Worm (Caenorhabditis elegans): ENCODE results near the gene Y73B6BL.31.

Y73B6BL.31 gene

ce11 chrIV:6419031-6419582 is 22.6 kb upstream of the Y73B6BL.31 start, which contains the start of the genes Y73B6BL.23 and htp-2:
Gene Y73B6BL.23, minus strand, starts transcription at chrIV:6419081.
Gene htp-2, plus strand, starts transcription at chrIV:6419522.
- no peak for TF ChIP-seq T22C8.4 (GFP tag; IDR thresholded peaks at IDR 0.05)
- TF ChIP-seq ref-1 (GFP tag; conservative IDR thresholded peaks at IDR 0.05): no peak
- TF ChIP-seq tab-1 (GFP tag; IDR thresholded peaks at IDR 0.05): no peak
- TF ChIP-seq flt-1 (GFP tag; IDR thresholded peaks at IDR 0.05): no peak
- TF ChIP-seq med-1 (GFP tag; optimal IDR thresholded peaks at IDR 0.05; ENCODE audit: insufficient read depth): no peak
- TF ChIP-seq ztf-29 (GFP tag; IDR thresholded peaks at IDR 0.05): no peak
- TF ChIP-seq klf-2 (GFP tag; conservative IDR thresholded peaks at IDR 0.05): no peak
- TF ChIP-seq cog-1 (tag; optimal IDR thresholded peaks at IDR 0.05): no peak
- no peak for TF ChIP-seq ztf-23 (GFP tag; IDR thresholded peaks at IDR 0.05)

DNA sequence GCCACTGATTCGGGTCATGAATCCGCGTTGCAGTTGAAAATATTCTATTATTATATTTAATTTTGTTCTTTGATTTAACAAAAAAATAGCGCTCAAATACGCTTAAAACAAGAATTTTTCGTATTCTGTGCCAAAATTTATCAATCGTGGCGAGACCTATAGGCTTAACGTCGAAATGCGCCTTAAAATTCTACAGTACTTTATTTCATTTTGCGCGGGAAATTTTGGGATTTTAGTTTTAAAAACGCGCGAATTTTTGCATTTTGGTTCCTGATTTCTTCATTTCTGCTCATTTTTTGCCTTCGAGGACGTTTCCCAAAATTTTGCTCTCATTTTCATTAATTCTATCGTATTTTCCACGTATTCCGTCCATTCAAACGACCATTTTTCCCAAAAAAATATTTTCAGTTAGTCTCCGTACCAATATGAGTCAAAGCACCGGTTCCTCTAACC is 20.5 kb upstream of the Y73B6BL.31 start, which contains the start of gene puf-11:
puf-11 (plus strand) TSS at position 403 of the 453 bp plus-strand sequence.
- TF ChIP-seq tab-1 (GFP tag; IDR thresholded peaks at IDR 0.05) (no peak), ztf-29 (GFP tag; IDR thresholded peaks at IDR 0.05) (no peak), cog-1 (tag; optimal IDR thresholded peaks at IDR 0.05) (no peak), flt-1 (GFP tag; IDR thresholded peaks at IDR 0.05) (no peak), ref-1 (GFP tag; conservative IDR thresholded peaks at IDR 0.05) (no peak), med-1 (GFP tag; optimal IDR thresholded peaks at IDR 0.05; ENCODE audit: insufficient read depth) (no peak), ztf-23 (GFP tag; IDR thresholded peaks at IDR 0.05) (no peak), klf-2 (GFP tag; conservative IDR thresholded peaks at IDR 0.05) (no peak), T22C8.4 (GFP tag; IDR thresholded peaks at IDR 0.05) (no peak)

DNA sequence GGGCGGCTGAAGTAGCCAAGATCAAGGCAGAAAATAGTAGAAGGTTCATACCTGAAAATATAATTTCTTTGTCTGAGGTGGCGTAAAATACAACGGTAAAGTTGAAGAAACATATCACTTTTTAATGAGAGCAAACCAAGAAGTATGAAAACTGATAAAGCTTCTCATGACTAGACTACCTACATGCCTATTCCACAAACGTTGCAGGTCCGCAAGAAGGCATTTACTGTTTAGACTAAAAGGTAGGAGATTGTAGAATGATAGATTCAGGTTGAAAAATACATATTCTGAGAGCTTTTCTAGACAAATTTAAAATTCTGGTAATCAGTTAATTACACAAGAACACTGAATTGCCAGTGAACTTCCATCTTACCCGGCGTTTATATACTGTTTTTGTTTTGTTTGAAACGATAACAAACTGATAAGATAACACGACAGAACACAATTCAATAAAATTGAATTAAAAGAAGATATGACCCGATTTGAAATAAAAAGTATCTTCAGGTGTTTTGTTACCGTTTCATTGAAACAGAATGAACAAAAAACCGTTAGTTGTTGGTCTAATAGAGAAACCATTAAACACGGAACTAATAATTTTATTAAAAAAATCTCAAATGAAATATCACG is 15.5 kb upstream of the Y73B6BL.31 start, which contains the start of gene acp-6:
acp-6 (minus strand) TSS at position 51 of the 627 bp plus-strand sequence.
- TF ChIP-seq ztf-23 (GFP tag; IDR thresholded peaks at IDR 0.05) (no peak), tab-1 (GFP tag; IDR thresholded peaks at IDR 0.05) (no peak), klf-2 (GFP tag; conservative IDR thresholded peaks at IDR 0.05) (no peak)

DNA sequence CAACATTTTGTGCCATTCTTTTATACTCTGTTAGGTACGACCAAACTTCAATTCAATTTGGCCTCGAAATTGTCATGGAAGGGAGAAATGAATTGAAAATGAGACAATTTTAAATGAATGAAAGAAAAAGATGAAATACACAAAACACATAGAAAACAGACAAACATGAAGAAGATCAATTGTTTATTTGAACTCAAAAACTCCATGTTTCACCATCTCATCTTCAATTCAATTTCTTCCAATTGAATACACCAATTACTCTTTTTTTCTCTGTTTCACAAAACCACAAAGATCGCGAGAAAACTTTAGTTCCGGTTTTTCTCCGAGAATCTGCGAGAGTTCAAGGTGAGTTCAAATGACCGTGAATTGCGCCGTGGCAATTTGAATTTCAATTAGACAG is 14.5 kb upstream of the Y73B6BL.31 start:
- TF ChIP-seq T22C8.4 (GFP tag; IDR thresholded peaks at IDR 0.05) (no peak), tab-1 (GFP tag; IDR thresholded peaks at IDR 0.05) (no peak), med-1 (GFP tag; optimal IDR thresholded peaks at IDR 0.05; ENCODE audit: insufficient read depth) (no peak), ztf-23 (GFP tag; IDR thresholded peaks at IDR 0.05) (no peak), flt-1 (GFP tag; IDR thresholded peaks at IDR 0.05) (no peak), klf-2 (GFP tag; conservative IDR thresholded peaks at IDR 0.05) (no peak), cog-1 (tag; optimal IDR thresholded peaks at IDR 0.05) (no peak), ref-1 (GFP tag; conservative IDR thresholded peaks at IDR 0.05) (no peak), ztf-29 (GFP tag; IDR thresholded peaks at IDR 0.05) (no peak)

DNA sequence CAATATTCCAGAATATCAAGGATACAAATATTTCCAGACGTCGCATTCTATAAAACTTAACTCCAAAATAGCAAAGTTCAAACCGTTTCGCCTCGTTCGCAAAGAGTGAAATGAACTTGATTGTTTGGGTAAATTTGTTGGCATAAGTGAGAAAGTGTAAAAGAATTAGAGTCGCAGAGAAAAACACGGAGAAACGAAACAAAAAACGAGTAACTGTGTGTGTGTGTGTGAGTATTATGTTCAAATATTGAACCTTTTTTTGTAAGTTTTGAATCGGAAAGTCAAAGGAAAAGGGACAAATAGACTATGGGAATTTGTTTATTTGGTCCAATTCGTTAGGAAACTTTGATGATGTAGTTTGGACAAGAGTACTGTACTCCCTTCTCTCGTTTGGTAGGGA is 10.1 kb upstream of the Y73B6BL.31 start, which contains the start of gene acp-7:
acp-7 (minus strand) TSS at position 101 of the 400 bp plus-strand sequence.
- TF ChIP-seq flt-1 (GFP tag; IDR thresholded peaks at IDR 0.05): no peak
- no peak for TF ChIP-seq ztf-29 (GFP tag; IDR thresholded peaks at IDR 0.05)
- TF ChIP-seq ztf-23 (GFP tag; IDR thresholded peaks at IDR 0.05): no peak
- no peak for TF ChIP-seq klf-2 (GFP tag; conservative IDR thresholded peaks at IDR 0.05)

DNA sequence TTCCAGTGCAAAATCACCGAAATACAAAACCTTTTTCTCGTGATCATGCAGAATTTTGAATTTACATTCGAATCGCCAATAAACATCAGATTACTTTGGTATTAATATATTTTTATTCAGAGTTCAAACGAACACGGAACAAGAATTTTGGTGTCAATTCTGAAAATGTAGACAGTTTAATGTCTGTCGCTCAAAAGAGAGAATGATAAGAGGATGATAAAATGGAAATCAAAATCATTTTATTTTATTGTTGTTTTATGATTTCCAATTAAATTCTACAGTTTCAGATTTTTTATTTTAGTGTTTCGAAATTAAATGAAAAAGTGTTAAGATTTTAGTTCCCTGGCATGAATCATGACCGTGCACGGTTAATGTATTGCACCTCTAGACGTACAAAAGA is 9.3 kb upstream of the Y73B6BL.31 start:
- TF ChIP-seq ztf-23 (GFP tag; IDR thresholded peaks at IDR 0.05): no peak
- TF ChIP-seq tab-1 (GFP tag; IDR thresholded peaks at IDR 0.05): no peak
- no peak for TF ChIP-seq T22C8.4 (GFP tag; IDR thresholded peaks at IDR 0.05)
- TF ChIP-seq klf-2 (GFP tag; conservative IDR thresholded peaks at IDR 0.05): no peak
- TF ChIP-seq ztf-29 (GFP tag; IDR thresholded peaks at IDR 0.05): no peak
- no peak for TF ChIP-seq flt-1 (GFP tag; IDR thresholded peaks at IDR 0.05)
- TF ChIP-seq ref-1 (GFP tag; conservative IDR thresholded peaks at IDR 0.05): no peak
- no peak for TF ChIP-seq med-1 (GFP tag; optimal IDR thresholded peaks at IDR 0.05; ENCODE audit: insufficient read depth)
- TF ChIP-seq cog-1 (tag; optimal IDR thresholded peaks at IDR 0.05): no peak

DNA sequence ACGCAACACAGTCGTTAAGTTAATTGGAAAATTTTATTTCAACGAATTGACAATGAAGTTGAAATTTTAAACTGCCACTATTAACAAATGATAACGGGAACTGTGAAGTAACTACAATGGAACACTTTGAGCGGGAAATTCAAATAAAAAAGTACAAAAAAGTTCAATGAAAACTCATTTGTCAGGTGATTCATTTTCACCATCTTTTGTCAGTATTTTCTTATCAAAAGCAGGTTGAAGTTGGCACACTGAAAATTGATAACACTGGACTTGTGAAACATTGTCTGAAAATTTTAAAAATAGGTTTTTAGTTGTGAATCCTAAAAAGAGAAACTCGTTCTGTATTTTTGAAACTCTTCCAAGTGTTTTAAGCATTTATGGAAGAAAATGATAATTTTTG is 8.3 kb upstream of the Y73B6BL.31 start:
- TF ChIP-seq flt-1 (GFP tag; IDR thresholded peaks at IDR 0.05) (no peak), med-1 (GFP tag; optimal IDR thresholded peaks at IDR 0.05; ENCODE audit: insufficient read depth) (no peak), tab-1 (GFP tag; IDR thresholded peaks at IDR 0.05) (no peak), ztf-29 (GFP tag; IDR thresholded peaks at IDR 0.05) (no peak), klf-2 (GFP tag; conservative IDR thresholded peaks at IDR 0.05) (no peak), cog-1 (tag; optimal IDR thresholded peaks at IDR 0.05) (no peak), ztf-23 (GFP tag; IDR thresholded peaks at IDR 0.05) (no peak), ref-1 (GFP tag; conservative IDR thresholded peaks at IDR 0.05) (no peak), T22C8.4 (GFP tag; IDR thresholded peaks at IDR 0.05) (no peak)

- TF ChIP-seq ref-1 (GFP tag; conservative IDR thresholded peaks at IDR 0.05): no peak
Observed at ce11 chrIV:6438051-6438450, 3.6 kb upstream of the Y73B6BL.31 start, which contains the start of gene dlc-5. Gene dlc-5, plus strand, starts transcription at chrIV:6438204.

DNA sequence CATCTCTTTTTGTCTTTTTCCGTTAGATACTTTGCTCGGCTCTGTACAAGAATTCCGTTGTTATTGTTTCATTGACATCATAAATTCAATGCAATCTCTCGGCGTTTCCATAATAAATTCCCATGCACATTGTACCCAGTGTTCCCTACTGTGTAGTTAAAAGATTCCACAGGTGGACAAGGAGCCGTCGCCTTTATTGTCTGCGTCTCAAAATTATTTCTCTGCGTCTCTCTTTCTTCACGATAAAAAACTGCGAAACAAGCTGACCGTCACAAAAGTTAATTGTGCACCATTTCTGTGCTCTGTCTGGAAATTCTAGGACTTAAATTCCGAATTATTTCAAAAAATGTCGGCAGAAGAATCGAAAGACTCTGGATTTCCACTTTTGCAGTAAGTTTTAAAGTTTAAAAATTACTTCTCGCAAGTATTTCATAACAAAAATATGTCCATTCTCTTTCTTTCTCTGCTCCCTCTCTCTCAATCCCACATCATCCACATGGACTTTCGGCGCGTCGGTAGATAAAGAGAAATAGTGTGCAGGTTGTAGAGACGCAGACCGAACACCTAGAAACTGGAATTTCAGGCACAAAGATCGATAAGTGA is 416 bp downstream of the Y73B6BL.31 start:
- TF ChIP-seq T22C8.4 (GFP tag; IDR thresholded peaks at IDR 0.05) (no peak), ztf-23 (GFP tag; IDR thresholded peaks at IDR 0.05) (no peak), cog-1 (tag; optimal IDR thresholded peaks at IDR 0.05) (no peak), tab-1 (GFP tag; IDR thresholded peaks at IDR 0.05) (no peak), med-1 (GFP tag; optimal IDR thresholded peaks at IDR 0.05; ENCODE audit: insufficient read depth) (no peak), ref-1 (GFP tag; conservative IDR thresholded peaks at IDR 0.05) (no peak), ztf-29 (GFP tag; IDR thresholded peaks at IDR 0.05) (no peak), klf-2 (GFP tag; conservative IDR thresholded peaks at IDR 0.05) (no peak), flt-1 (GFP tag; IDR thresholded peaks at IDR 0.05) (no peak)
